Worm (Caenorhabditis elegans): ENCODE results near the gene srw-130.

DNA sequence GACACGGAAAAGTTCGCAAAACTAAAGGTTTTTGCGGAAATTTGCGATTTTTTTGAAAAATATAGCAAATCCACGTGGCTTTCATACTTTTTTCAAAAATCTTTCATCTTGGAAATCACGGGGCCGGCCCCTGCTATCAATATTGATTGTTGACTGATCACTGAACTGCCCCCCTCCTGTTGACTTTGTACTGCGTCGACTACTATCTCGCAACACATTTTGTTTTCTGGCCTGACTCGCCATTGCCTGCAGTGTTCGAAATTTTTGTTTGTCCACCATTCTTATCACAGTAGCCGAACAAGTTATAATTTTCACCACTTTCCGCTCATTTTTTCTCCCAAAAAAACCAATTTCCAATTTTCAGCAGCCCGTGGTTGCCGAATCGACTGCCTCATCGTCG, 32.3 kb upstream of the srw-130 start:
- TF ChIP-seq snpc-4 (tag; optimal IDR thresholded peaks at IDR 0.05): no peak
- no peak for TF ChIP-seq F13H6.1 (tag; optimal IDR thresholded peaks at IDR 0.05)
- no peak for TF ChIP-seq nhr-11 (tag; optimal IDR thresholded peaks at IDR 0.05)
- no peak for TF ChIP-seq ama-1 (optimal IDR thresholded peaks at IDR 0.05)

Measured in whole organism, L2 larva.